Fruit fly (Drosophila melanogaster): Measurements from ENCODE around the gene CG7295.

The CG7295 gene

DNA sequence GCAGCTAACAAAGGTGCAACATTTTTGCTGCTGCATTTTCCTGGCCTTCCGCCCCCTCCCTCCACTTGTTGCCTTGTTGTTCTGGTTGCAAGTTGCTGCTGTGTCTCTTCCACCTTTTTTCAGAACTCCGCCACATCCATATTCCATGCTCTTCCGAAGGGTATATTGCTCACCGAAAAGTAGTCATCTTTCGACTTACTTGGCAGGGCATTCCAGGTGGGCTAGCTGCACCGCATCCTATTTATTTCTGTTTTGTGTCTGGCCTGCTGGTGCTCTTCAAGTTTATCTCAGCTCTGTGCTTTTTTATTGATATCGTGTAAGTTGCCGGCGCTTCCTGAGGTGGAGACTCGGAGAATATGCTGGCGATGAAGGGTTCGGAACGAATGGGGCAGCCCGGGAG lies 18.1 kb downstream of the CG7295 start:
- TF ChIP-seq CG17801 (GFP tag; optimal IDR thresholded peaks at IDR 0.05; ENCODE audit: partially characterized antibody) = no peak

- no peak for TF ChIP-seq CG17801 (GFP tag; optimal IDR thresholded peaks at IDR 0.05; ENCODE audit: partially characterized antibody)
These were observed 31.7 kb downstream of the CG7295 start for dm6 chr2L:1901269-1901668.

DNA sequence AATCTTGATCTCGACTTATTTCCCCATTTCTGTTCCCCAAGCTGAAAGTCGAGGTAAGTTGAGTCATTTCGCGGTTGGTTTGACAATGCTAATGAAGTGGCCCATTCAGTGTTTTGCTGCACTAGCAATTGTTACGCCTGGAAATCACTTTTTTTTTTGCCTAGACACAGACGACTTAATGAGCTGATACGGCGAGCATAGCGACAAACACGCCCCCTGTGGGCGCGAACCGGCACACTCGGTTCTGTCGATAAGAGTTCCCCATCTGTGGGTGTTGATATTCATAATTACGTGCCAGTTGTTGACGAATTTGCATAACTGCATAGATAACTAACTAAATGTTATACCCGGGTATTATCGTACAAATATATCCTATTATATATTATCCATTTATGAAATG lies 32.6 kb downstream of the CG7295 start:
- no peak for TF ChIP-seq CG17801 (GFP tag; optimal IDR thresholded peaks at IDR 0.05; ENCODE audit: partially characterized antibody)

DNA sequence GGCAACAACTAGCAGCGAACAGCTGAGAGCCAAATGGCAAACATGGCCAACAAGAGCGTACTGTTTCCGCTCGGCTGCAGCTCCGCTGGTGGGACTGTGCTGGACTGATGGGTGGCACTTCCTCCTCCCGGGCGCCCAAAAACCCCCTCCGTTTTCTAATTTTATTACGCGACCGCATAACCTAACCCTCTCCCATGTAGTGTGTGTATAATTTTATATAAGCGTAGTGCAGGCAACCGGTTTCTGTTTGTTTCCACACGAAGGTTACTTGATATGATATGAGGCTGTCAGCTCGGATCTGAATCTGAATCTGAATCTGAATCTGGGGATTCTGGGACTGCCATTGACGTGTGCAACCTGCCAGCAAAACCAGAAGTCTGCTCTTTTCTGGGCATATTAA lies 33.3 kb downstream of the CG7295 start:
- no peak for TF ChIP-seq CG17801 (GFP tag; optimal IDR thresholded peaks at IDR 0.05; ENCODE audit: partially characterized antibody)

dm6 chr2L:1906326-1906725 lies 36.7 kb downstream of the CG7295 start:
- no peak for TF ChIP-seq CG17801 (GFP tag; optimal IDR thresholded peaks at IDR 0.05; ENCODE audit: partially characterized antibody)

DNA sequence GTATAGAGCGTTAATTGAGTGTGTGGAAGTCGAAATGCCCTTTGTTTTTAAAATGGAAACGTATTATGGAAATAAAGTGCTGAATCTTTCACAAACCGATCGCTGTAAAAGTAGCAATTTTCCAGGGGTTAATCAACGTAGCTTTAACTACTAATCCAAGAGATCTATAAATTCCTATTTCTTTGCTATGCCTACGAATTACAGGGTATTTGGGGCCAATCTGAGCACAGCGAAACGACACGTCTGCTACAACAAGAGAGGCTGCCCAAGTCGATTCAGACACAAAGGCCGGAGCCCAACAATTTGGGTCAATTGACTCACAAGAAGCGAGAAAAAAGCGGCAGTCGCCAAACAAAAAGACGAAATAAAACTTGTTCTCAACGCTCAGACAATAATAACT lies 37.5 kb downstream of the CG7295 start:
- no peak for TF ChIP-seq CG17801 (GFP tag; optimal IDR thresholded peaks at IDR 0.05; ENCODE audit: partially characterized antibody)

DNA sequence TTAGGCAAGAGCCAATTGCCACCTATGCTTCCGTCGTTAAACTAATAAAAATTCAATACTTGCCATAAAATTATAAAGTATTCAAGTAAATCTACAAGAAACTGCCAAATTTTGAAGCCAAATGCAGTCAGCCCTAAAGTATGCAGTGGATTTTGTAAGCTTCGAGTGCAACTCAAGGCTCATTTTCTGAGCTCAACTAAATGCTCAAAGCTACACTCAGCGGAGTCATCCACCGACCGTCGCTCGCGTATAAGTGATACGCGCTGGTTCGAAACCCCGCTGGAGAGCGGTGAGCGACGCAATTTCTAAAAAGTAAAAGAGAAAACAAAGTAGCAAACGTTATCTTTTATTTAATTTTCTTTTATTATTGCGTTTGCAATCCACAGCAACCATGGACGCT lies 40.1 kb downstream of the CG7295 start:
- TF ChIP-seq CG17801 (GFP tag; optimal IDR thresholded peaks at IDR 0.05; ENCODE audit: partially characterized antibody) = peak; percentile 13

- TF ChIP-seq CG17801 (GFP tag; optimal IDR thresholded peaks at IDR 0.05; ENCODE audit: partially characterized antibody) = peak; percentile 53
These were observed 41.8 kb downstream of the CG7295 start for dm6 chr2L:1911316-1911873.

DNA sequence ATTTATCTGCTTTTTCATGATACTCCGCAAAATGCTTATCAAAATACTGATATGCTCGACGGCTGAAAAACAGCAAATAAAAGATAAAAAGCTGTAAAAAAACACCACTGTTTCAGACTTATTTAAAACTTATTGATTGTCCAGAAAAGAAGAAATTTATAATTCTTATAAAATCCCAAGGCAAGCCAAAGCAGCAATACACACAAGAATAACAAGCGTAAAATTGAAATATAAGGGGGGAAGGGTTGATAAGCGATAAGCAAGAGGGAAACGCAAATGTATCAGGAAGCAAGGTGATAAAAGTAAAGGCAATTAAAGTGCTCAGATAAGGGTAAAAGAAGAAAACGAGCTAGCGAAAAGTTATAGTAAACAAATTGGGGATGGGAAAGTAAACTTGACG lies 42.9 kb downstream of the CG7295 start:
- TF ChIP-seq CG17801 (GFP tag; optimal IDR thresholded peaks at IDR 0.05; ENCODE audit: partially characterized antibody) = peak; percentile 0

dm6 chr2L:1913047-1913760 lies 43.6 kb downstream of the CG7295 start:
- TF ChIP-seq CG17801 (GFP tag; optimal IDR thresholded peaks at IDR 0.05; ENCODE audit: partially characterized antibody) = no peak

dm6 chr2L:1916461-1916860 lies 46.9 kb downstream of the CG7295 start:
- no peak for TF ChIP-seq CG17801 (GFP tag; optimal IDR thresholded peaks at IDR 0.05; ENCODE audit: partially characterized antibody)

Measured in ovary, adult (tissue).